Worm (Caenorhabditis elegans): Measurements from ENCODE around the gene F41H10.12.

- TF ChIP-seq rcor-1 (GFP tag; IDR thresholded peaks at IDR 0.05) (no peak), ceh-27 (GFP tag; optimal IDR thresholded peaks at IDR 0.05) (no peak), Y79H2A.3 (GFP tag; conservative IDR thresholded peaks at IDR 0.05) (no peak), sea-2 (GFP tag; IDR thresholded peaks at IDR 0.05) (no peak)
Observed at ce11 chrIV:5385020-5385419, at the start of gene F41H10.12.

Measured in whole organism, young adult.